Worm (Caenorhabditis elegans) whole organism, L4/young adult: ENCODE measurements around the gene nhr-30.

Source experiments
- W03F9.2 ChIP-seq: fragments of 150-350 bp; optimal IDR thresholded peaks from 2 replicates; lab custom pipeline; 2014; ENCODE audit warnings: missing biosample characterization, missing genetic modification characterization
- dao-5 ChIP-seq: sonication (generic microtip); optimal IDR thresholded peaks from 2 replicates; lab custom pipeline; 2016; ENCODE audit warnings: missing genotype, missing genetic modification characterization, moderate library complexity, missing compliant biosample characterization

ce11 chrV:9081410-9081809, 36.4 kb downstream of the nhr-30 start:
- TF ChIP-seq W03F9.2 (tag; lab: Kevin White, UChicago) = no peak
- no peak for TF ChIP-seq dao-5 (tag; lab: Kevin White, UChicago)
